Fruit fly (Drosophila melanogaster): ENCODE results near the gene CG13907.
A peak's percentile ranks its signal among the peaks of the same experiment; 100 is the strongest.

CG13907 gene

DNA sequence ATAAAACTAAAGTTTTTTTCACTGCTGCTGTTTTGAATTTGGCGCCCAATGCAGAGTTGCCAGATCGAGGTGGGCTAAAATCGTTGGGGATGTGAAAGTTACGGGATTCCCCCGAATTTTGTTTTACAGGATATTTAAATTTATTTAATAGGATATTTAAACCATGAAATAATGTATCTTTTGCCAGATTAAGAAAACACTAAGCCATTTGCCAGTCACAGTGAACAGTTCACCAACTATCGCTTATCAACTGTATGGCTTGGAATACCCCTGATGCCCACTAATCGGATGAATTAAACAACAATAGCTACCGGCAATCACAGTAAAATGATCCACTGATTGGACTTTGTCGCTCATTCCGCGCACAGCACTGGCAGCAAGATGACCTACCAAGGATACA lies 30.8 kb downstream of the CG13907 start, which contains the start of gene Dci (continued):
- TF ChIP-seq CrebB (tag; optimal IDR thresholded peaks at IDR 0.05) (no peak), CG4282 (GFP tag; optimal IDR thresholded peaks at IDR 0.05) (no peak), z (GFP tag; IDR thresholded peaks at IDR 0.05) (no peak), tgo (GFP tag; IDR thresholded peaks at IDR 0.05) (peak; percentile 70), CG4328 (GFP tag; optimal IDR thresholded peaks at IDR 0.05) (no peak), fu2 (GFP tag; optimal IDR thresholded peaks at IDR 0.05) (peak; percentile 54), CG12769 (tag; optimal IDR thresholded peaks at IDR 0.05) (no peak), lab (GFP tag; optimal IDR thresholded peaks at IDR 0.05) (no peak), psq (GFP tag; optimal IDR thresholded peaks at IDR 0.05) (peak; percentile 40), CG14710 (tag; optimal IDR thresholded peaks at IDR 0.05) (peak; percentile 53), btn (GFP tag; optimal IDR thresholded peaks at IDR 0.05) (no peak), bigmax (GFP tag; optimal IDR thresholded peaks at IDR 0.05) (no peak), gro (GFP tag; optimal IDR thresholded peaks at IDR 0.05) (no peak), Spps (tag; optimal IDR thresholded peaks at IDR 0.05) (no peak), emc (GFP tag; optimal IDR thresholded peaks at IDR 0.05) (no peak), Rx (GFP tag; IDR thresholded peaks at IDR 0.05) (peak; percentile 78), CG2199 (GFP tag; IDR thresholded peaks at IDR 0.05) (0 out of 3 replicates have a peak, but pooled peaks have one; percentile 73), trh (GFP tag; optimal IDR thresholded peaks at IDR 0.05) (peak; percentile 50), CG10979 (tag; optimal IDR thresholded peaks at IDR 0.05) (peak; percentile 41), CG13296 (GFP tag; optimal IDR thresholded peaks at IDR 0.05) (no peak), Rfx (GFP tag; IDR thresholded peaks at IDR 0.05) (peak; percentile 87), HLH54F (GFP tag; optimal IDR thresholded peaks at IDR 0.05) (peak; percentile 76), sc (optimal IDR thresholded peaks at IDR 0.05) (no peak), sc (GFP tag; optimal IDR thresholded peaks at IDR 0.05) (peak; percentile 26), CG7839 (tag; optimal IDR thresholded peaks at IDR 0.05) (peak; percentile 49), jigr1 (GFP tag; IDR thresholded peaks at IDR 0.05) (peak; percentile 48; the same call in 1 of the 3 replicates), CG12219 (GFP tag; optimal IDR thresholded peaks at IDR 0.05) (no peak), CG31441 (GFP tag; IDR thresholded peaks at IDR 0.05) (peak; percentile 74), B-H2 (GFP tag; optimal IDR thresholded peaks at IDR 0.05) (no peak), CG2678 (tag; optimal IDR thresholded peaks at IDR 0.05) (no peak), sug (tag; optimal IDR thresholded peaks at IDR 0.05) (no peak), CG14860 (GFP tag; IDR thresholded peaks at IDR 0.05; ENCODE audit: partially characterized antibody) (peak; percentile 74; the same call in 2 of the 3 replicates), eyg (GFP tag; optimal IDR thresholded peaks at IDR 0.05) (no peak), CG30403 (GFP tag; optimal IDR thresholded peaks at IDR 0.05) (peak; percentile 85), nom (GFP tag; optimal IDR thresholded peaks at IDR 0.05) (no peak), Deaf1 (tag; optimal IDR thresholded peaks at IDR 0.05) (no peak), az2 (GFP tag; optimal IDR thresholded peaks at IDR 0.05) (peak; percentile 70), CG8359 (GFP tag; optimal IDR thresholded peaks at IDR 0.05; ENCODE audit: borderline replicate concordance) (no peak), Hmr (GFP tag; optimal IDR thresholded peaks at IDR 0.05) (peak; percentile 64), ash1 (GFP tag; optimal IDR thresholded peaks at IDR 0.05) (no peak), D19A (tag; optimal IDR thresholded peaks at IDR 0.05) (no peak), CG30020 (tag; optimal IDR thresholded peaks at IDR 0.05) (no peak), tin (GFP tag; optimal IDR thresholded peaks at IDR 0.05) (peak; percentile 56), tx (GFP tag; optimal IDR thresholded peaks at IDR 0.05) (peak; percentile 66), fd102C (GFP tag; optimal IDR thresholded peaks at IDR 0.05) (no peak), CG5180 (GFP tag; optimal IDR thresholded peaks at IDR 0.05) (no peak), HLHmδ (GFP tag; optimal IDR thresholded peaks at IDR 0.05) (no peak), pfk (GFP tag; optimal IDR thresholded peaks at IDR 0.05) (no peak), sima (GFP tag; optimal IDR thresholded peaks at IDR 0.05) (no peak), CG9817 (tag; optimal IDR thresholded peaks at IDR 0.05) (peak; percentile 72), GATAe (GFP tag; conservative IDR thresholded peaks at IDR 0.05) (no peak)
